Worm (Caenorhabditis elegans) whole organism, L1 larva: ENCODE measurements around the gene ttc-37.

ENCODE experiments used
- ceh-8 ChIP-seq: fragments of 200-800 bp; sonication (Bioruptor generic); optimal IDR thresholded peaks from 2 replicates; lab custom pipeline; 2018; ENCODE audit warnings: mild to moderate bottlenecking, missing genetic modification characterization, moderate library complexity, missing compliant biosample characterization
- ces-1 ChIP-seq: fragments of 150-350 bp; optimal IDR thresholded peaks from 2 replicates; lab custom pipeline; 2014; ENCODE audit warnings: missing biosample characterization, missing genetic modification reagents, missing genetic modification characterization
- dsc-1 ChIP-seq: sonication (generic microtip); optimal IDR thresholded peaks from 2 replicates; lab custom pipeline; 2016; ENCODE audit warnings: mild to moderate bottlenecking, missing genetic modification characterization, missing compliant biosample characterization
- hlh-17 ChIP-seq: fragments of 200-800 bp; sonication (Bioruptor generic); optimal IDR thresholded peaks from 2 replicates; lab custom pipeline; 2018; ENCODE audit warnings: missing genetic modification characterization, mild to moderate bottlenecking, missing compliant biosample characterization, moderate library complexity, borderline replicate concordance
- hpl-2 ChIP-seq: fragments of 150-350 bp; optimal IDR thresholded peaks from 2 replicates; lab custom pipeline; 2014; ENCODE audit warnings: missing biosample characterization, missing genetic modification reagents, missing genetic modification characterization
- jun-1 ChIP-seq: fragments of 150-350 bp; optimal IDR thresholded peaks from 2 replicates; lab custom pipeline; 2014; ENCODE audit warnings: missing biosample characterization, missing genetic modification reagents, missing genetic modification characterization
- lir-3 ChIP-seq: sonication (generic microtip); optimal IDR thresholded peaks from 2 replicates; lab custom pipeline; 2016; ENCODE audit warnings: mild to moderate bottlenecking, missing genetic modification characterization, moderate library complexity, missing compliant biosample characterization; ENCODE audit not compliant: poor library complexity
- mdl-1 ChIP-seq, 2 experiments: fragments of 150-350 bp; optimal IDR thresholded peaks; 2 replicates each; lab custom pipeline; 2014 to 2017; ENCODE audit warnings: missing biosample characterization in 2 of 2, missing genetic modification characterization in 2 of 2, inconsistent platforms in 1 of 2
- tbx-2 ChIP-seq: sonication (generic microtip); optimal IDR thresholded peaks from 2 replicates; lab custom pipeline; 2016; ENCODE audit warnings: missing genetic modification characterization, missing compliant biosample characterization
- unc-62 ChIP-seq: fragments of 150-350 bp; optimal IDR thresholded peaks from 2 replicates; lab custom pipeline; 2014; ENCODE audit warnings: missing biosample characterization, missing genetic modification reagents, missing genetic modification characterization
- unc-98 ChIP-seq: fragments of 200-800 bp; sonication (Bioruptor generic); IDR thresholded peaks from 2 replicates; pipeline ENCODE4 v1.3.6; 2022; ENCODE audit warnings: missing genetic modification characterization, missing compliant biosample characterization

DNA sequence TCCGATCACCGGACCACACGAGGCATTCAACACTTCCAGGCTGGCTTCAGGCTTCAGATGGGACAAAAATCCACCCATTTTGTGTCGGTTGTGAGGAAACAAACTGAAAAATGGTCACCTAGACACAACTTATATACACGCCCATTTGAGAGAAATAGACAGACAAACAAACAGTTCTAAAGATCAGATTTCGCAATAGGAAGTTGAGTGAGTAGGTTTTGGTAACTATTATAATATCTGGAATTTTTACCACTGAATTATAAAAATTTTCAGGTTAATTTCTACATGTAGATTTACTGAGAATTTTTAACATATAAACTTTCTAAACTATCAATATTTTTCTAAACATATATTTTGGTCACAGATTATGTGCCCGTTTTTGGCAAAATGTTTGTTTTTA lies 29.5 kb downstream of the ttc-37 start, which contains the start of gene cest-32:
- TF ChIP-seq mdl-1 (tag; optimal IDR thresholded peaks at IDR 0.05; lab: Kevin White, UChicago) (no peak), lir-3 (tag; lab: Kevin White, UChicago) (no peak), hpl-2 (GFP tag; lab: Kevin White, UChicago) (no peak), dsc-1 (no peak), jun-1 (tag; lab: Kevin White, UChicago) (no peak), unc-98 (GFP tag; lab: Robert Waterston, UW) (no peak), ceh-8 (no peak), tbx-2 (tag; lab: Kevin White, UChicago) (no peak), unc-62 (GFP tag; lab: Kevin White, UChicago) (no peak), ces-1 (no peak), hlh-17 (no peak)
